Fruit fly (Drosophila melanogaster): ENCODE data around the gene CG3982.
A peak's percentile ranks its signal among the peaks of the same experiment; 100 is the strongest.

The CG3982 gene

DNA sequence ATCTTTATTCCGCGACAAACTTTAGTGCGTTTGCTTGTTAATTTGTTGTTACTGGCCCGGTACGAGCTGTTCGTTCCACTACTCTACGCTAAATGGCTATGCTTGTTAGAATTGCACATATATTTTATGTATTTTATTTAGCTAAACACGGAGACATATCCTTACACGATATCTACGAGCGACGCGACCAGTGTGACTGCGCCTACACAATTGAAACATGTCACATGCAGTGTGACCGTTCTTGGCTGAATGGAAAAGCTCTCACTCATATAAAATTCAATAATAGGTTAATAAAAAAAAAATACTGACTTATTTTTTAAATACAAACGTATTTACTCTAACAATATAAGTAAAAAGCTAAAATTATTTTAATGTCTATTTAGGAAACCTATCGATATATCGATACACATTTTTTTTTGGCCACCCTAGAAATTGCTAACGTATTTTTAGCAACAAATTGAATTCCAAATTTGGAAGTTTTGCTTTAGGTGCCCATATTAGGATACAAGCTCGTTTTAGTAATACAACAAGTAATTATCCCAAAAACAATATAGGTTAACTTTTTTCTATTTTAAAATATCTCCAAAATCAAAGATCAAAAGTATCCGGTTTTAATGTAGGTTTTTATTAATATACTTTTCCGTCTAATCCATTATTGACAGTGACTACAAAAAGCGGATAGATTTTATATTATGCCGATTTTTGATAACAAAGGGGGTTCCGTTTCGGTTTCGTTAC, 18.0 kb downstream of the CG3982 start, which contains the start of gene CG4080 (continued):
- no peak for TF ChIP-seq CG14965 (GFP tag; optimal IDR thresholded peaks at IDR 0.05; ENCODE audit: borderline replicate concordance)
- peak; percentile 86 for TF ChIP-seq Jarid2 (GFP tag; optimal IDR thresholded peaks at IDR 0.05)
- no peak for TF ChIP-seq CG3163 (GFP tag; optimal IDR thresholded peaks at IDR 0.05)
- no peak for TF ChIP-seq Meics (GFP tag; optimal IDR thresholded peaks at IDR 0.05)
- no peak for TF ChIP-seq CG9727 (GFP tag; optimal IDR thresholded peaks at IDR 0.05)
- no peak for TF ChIP-seq Bteb2 (GFP tag; optimal IDR thresholded peaks at IDR 0.05)
- no peak for TF ChIP-seq kah (GFP tag; optimal IDR thresholded peaks at IDR 0.05)
- TF ChIP-seq mam (GFP tag; optimal IDR thresholded peaks at IDR 0.05): no peak
- TF ChIP-seq HLH3B (GFP tag; IDR thresholded peaks at IDR 0.05): no peak
- TF ChIP-seq p53 (GFP tag; optimal IDR thresholded peaks at IDR 0.05): no peak
- no peak for TF ChIP-seq nom (GFP tag; optimal IDR thresholded peaks at IDR 0.05)
- no peak for TF ChIP-seq ham (GFP tag; IDR thresholded peaks at IDR 0.05)
- peak; percentile 51 for TF ChIP-seq grau (tag; optimal IDR thresholded peaks at IDR 0.05)
- TF ChIP-seq CG4328 (GFP tag; optimal IDR thresholded peaks at IDR 0.05): no peak
- TF ChIP-seq sc (optimal IDR thresholded peaks at IDR 0.05): no peak
- no peak for TF ChIP-seq sc (GFP tag; optimal IDR thresholded peaks at IDR 0.05)
- no peak for TF ChIP-seq ind (GFP tag; optimal IDR thresholded peaks at IDR 0.05)
- TF ChIP-seq Awh (GFP tag; IDR thresholded peaks at IDR 0.05): no peak
- TF ChIP-seq Dip3 (GFP tag; optimal IDR thresholded peaks at IDR 0.05): peak; percentile 23
- TF ChIP-seq pb (GFP tag; optimal IDR thresholded peaks at IDR 0.05): no peak
- TF ChIP-seq CG12155 (GFP tag; optimal IDR thresholded peaks at IDR 0.05): peak; percentile 49
- TF ChIP-seq ato (GFP tag; IDR thresholded peaks at IDR 0.05; ENCODE audit: partially characterized antibody): 0 out of 2 replicates have a peak, but pooled peaks have one; percentile 14
- peak; percentile 55 for TF ChIP-seq CG34376 (GFP tag; optimal IDR thresholded peaks at IDR 0.05)
- no peak for TF ChIP-seq slou (GFP tag; optimal IDR thresholded peaks at IDR 0.05)
- no peak for TF ChIP-seq CG14050 (GFP tag; IDR thresholded peaks at IDR 0.05)
- no peak for TF ChIP-seq Oaz (GFP tag; IDR thresholded peaks at IDR 0.05)
- no peak for TF ChIP-seq CG30431 (GFP tag; optimal IDR thresholded peaks at IDR 0.05)
- peak; percentile 88 for TF ChIP-seq CG13287 (GFP tag; IDR thresholded peaks at IDR 0.05; ENCODE audit: partially characterized antibody)
- no peak for TF ChIP-seq CG31365 (tag; optimal IDR thresholded peaks at IDR 0.05)
- TF ChIP-seq Ssrp (tag; optimal IDR thresholded peaks at IDR 0.05): no peak
- no peak for TF ChIP-seq maf-S (GFP tag; optimal IDR thresholded peaks at IDR 0.05)
- TF ChIP-seq CG1832 (GFP tag; optimal IDR thresholded peaks at IDR 0.05): no peak
- no peak for TF ChIP-seq CG12942 (GFP tag; optimal IDR thresholded peaks at IDR 0.05)
- no peak for TF ChIP-seq Eip74EF (GFP tag; optimal IDR thresholded peaks at IDR 0.05)
- no peak for TF ChIP-seq sob (GFP tag; IDR thresholded peaks at IDR 0.05)
- no peak for TF ChIP-seq BtbVII (GFP tag; optimal IDR thresholded peaks at IDR 0.05)
- no peak for TF ChIP-seq CG18599 (GFP tag; optimal IDR thresholded peaks at IDR 0.05)
- TF ChIP-seq Six4 (GFP tag; optimal IDR thresholded peaks at IDR 0.05): no peak
- no peak for TF ChIP-seq Sox100B (GFP tag; optimal IDR thresholded peaks at IDR 0.05)
- peak; percentile 41 for TF ChIP-seq CG2712 (tag; optimal IDR thresholded peaks at IDR 0.05)
- peak; percentile 3 for TF ChIP-seq abd-A (tag; optimal IDR thresholded peaks at IDR 0.05)
- TF ChIP-seq pnt (GFP tag; optimal IDR thresholded peaks at IDR 0.05): peak; percentile 9
- TF ChIP-seq D19B (GFP tag; optimal IDR thresholded peaks at IDR 0.05): no peak
- TF ChIP-seq CG3995 (GFP tag; optimal IDR thresholded peaks at IDR 0.05): no peak
- no peak for TF ChIP-seq her (GFP tag; optimal IDR thresholded peaks at IDR 0.05)
- TF ChIP-seq Doc2 (GFP tag; IDR thresholded peaks at IDR 0.05): no peak
- no peak for TF ChIP-seq CG17186 (GFP tag; optimal IDR thresholded peaks at IDR 0.05)
- no peak for TF ChIP-seq CG8478 (optimal IDR thresholded peaks at IDR 0.05)
- TF ChIP-seq CTCF (GFP tag; optimal IDR thresholded peaks at IDR 0.05): no peak
- TF ChIP-seq NC2β (GFP tag; optimal IDR thresholded peaks at IDR 0.05): peak; percentile 5
- TF ChIP-seq Optix (GFP tag; IDR thresholded peaks at IDR 0.05): no peak

All from whole organism, embryonic.